Worm (Caenorhabditis elegans) whole organism, L2 larva: Measurements from ENCODE around the gene eri-9.

ENCODE experiments used
- C34F6.9 ChIP-seq: fragments of 150-350 bp; optimal IDR thresholded peaks from 2 replicates; lab custom pipeline; 2014; ENCODE audit warnings: missing biosample characterization, missing genetic modification characterization
- F13H6.1 ChIP-seq: sonication (generic microtip); optimal IDR thresholded peaks from 2 replicates; lab custom pipeline; 2016; ENCODE audit warnings: missing genetic modification characterization, missing compliant biosample characterization
- Y55F3AM.14 ChIP-seq: fragments of 200-800 bp; sonication (Bioruptor generic); optimal IDR thresholded peaks from 2 replicates; lab custom pipeline; 2018; ENCODE audit warnings: mild to moderate bottlenecking, missing genetic modification characterization, missing compliant biosample characterization
- ZK546.5 ChIP-seq: sonication (generic microtip); optimal IDR thresholded peaks from 2 replicates; lab custom pipeline; 2017; ENCODE audit warnings: missing biosample characterization, missing genetic modification characterization
- alr-1 ChIP-seq: fragments of 150-350 bp; optimal IDR thresholded peaks from 2 replicates; lab custom pipeline; 2014; ENCODE audit warnings: missing biosample characterization, missing genetic modification characterization
- aly-2 ChIP-seq: fragments of 150-350 bp; optimal IDR thresholded peaks from 2 replicates; lab custom pipeline; 2014; ENCODE audit warnings: missing biosample characterization, missing genetic modification characterization
- blmp-1 ChIP-seq: sonication (generic microtip); optimal IDR thresholded peaks from 2 replicates; lab custom pipeline; 2017; ENCODE audit warnings: missing genetic modification characterization, mild to moderate bottlenecking, missing compliant biosample characterization, antibody characterized with exemption, moderate library complexity; ENCODE audit not compliant: insufficient read depth
- ceh-16 ChIP-seq: fragments of 150-350 bp; optimal IDR thresholded peaks from 2 replicates; lab custom pipeline; 2014; ENCODE audit warnings: missing biosample characterization, missing genetic modification characterization
- ceh-82 ChIP-seq: fragments of 150-350 bp; optimal IDR thresholded peaks from 2 replicates; lab custom pipeline; 2014; ENCODE audit warnings: missing biosample characterization, missing genetic modification characterization
- dmd-4 ChIP-seq: sonication (generic microtip); optimal IDR thresholded peaks from 2 replicates; lab custom pipeline; 2017; ENCODE audit warnings: missing biosample characterization, missing genetic modification characterization
- elt-1 ChIP-seq: fragments of 150-350 bp; optimal IDR thresholded peaks from 2 replicates; lab custom pipeline; 2014; ENCODE audit warnings: missing biosample characterization, missing genetic modification characterization
- elt-3 ChIP-seq: sonication (generic microtip); optimal IDR thresholded peaks from 2 replicates; lab custom pipeline; 2017; ENCODE audit warnings: missing biosample characterization, missing genetic modification characterization
- fos-1 ChIP-seq: fragments of 150-350 bp; optimal IDR thresholded peaks from 2 replicates; lab custom pipeline; 2014; ENCODE audit warnings: missing biosample characterization, missing genetic modification characterization
- gmeb-1 ChIP-seq: fragments of 150-350 bp; optimal IDR thresholded peaks from 2 replicates; lab custom pipeline; 2014; ENCODE audit warnings: missing biosample characterization, missing genetic modification characterization
- lin-11 ChIP-seq: fragments of 150-350 bp; sonication (generic microtip); optimal IDR thresholded peaks from 2 replicates; lab custom pipeline; 2014; ENCODE audit warnings: missing biosample characterization, missing genetic modification characterization, inconsistent platforms, mixed read lengths
- lin-13 ChIP-seq: fragments of 150-350 bp; optimal IDR thresholded peaks from 2 replicates; lab custom pipeline; 2014; ENCODE audit warnings: missing biosample characterization, missing genetic modification reagents, missing genetic modification characterization
- lin-39 ChIP-seq: fragments of 150-350 bp; optimal IDR thresholded peaks from 2 replicates; lab custom pipeline; 2014; ENCODE audit warnings: missing biosample characterization, missing genetic modification reagents, missing genetic modification characterization
- lsy-2 ChIP-seq, 2 experiments: fragments of 150-350 bp in 1 of 2; sonication (generic microtip) in 1 of 2; optimal IDR thresholded peaks; 2 replicates each; lab custom pipeline; 2014 to 2017; ENCODE audit warnings: missing biosample characterization in 2 of 2, missing genetic modification characterization in 2 of 2
- mdl-1 ChIP-seq, 2 experiments: fragments of 150-350 bp in 1 of 2; sonication (generic microtip) in 1 of 2; optimal IDR thresholded peaks; 2 replicates each; lab custom pipeline; 2017; ENCODE audit warnings: missing biosample characterization in 2 of 2, missing genetic modification characterization in 2 of 2
- nhr-11 ChIP-seq: fragments of 150-350 bp; optimal IDR thresholded peaks from 2 replicates; lab custom pipeline; 2014; ENCODE audit warnings: missing biosample characterization, missing genetic modification characterization
- nhr-12 ChIP-seq: fragments of 150-350 bp; optimal IDR thresholded peaks from 2 replicates; lab custom pipeline; 2014; ENCODE audit warnings: missing biosample characterization, missing genetic modification characterization
- nhr-129 ChIP-seq: fragments of 150-350 bp; optimal IDR thresholded peaks from 2 replicates; lab custom pipeline; 2014; ENCODE audit warnings: missing biosample characterization, missing genetic modification characterization
- nhr-21 ChIP-seq: fragments of 150-350 bp; optimal IDR thresholded peaks from 2 replicates; lab custom pipeline; 2014; ENCODE audit warnings: missing biosample characterization, missing genetic modification characterization
- nhr-23 ChIP-seq: fragments of 150-350 bp; optimal IDR thresholded peaks from 2 replicates; lab custom pipeline; 2014; ENCODE audit warnings: missing biosample characterization, missing genetic modification reagents, missing genetic modification characterization
- nhr-237 ChIP-seq: fragments of 150-350 bp; optimal IDR thresholded peaks from 2 replicates; lab custom pipeline; 2014; ENCODE audit warnings: missing biosample characterization, missing genetic modification characterization
- nhr-25 ChIP-seq: fragments of 150-350 bp; sonication (generic microtip); optimal IDR thresholded peaks from 3 replicates; lab custom pipeline; 2014; ENCODE audit warnings: missing biosample characterization, missing genetic modification characterization
- nhr-6 ChIP-seq: fragments of 150-350 bp; optimal IDR thresholded peaks from 2 replicates; lab custom pipeline; 2014; ENCODE audit warnings: missing biosample characterization, missing genetic modification characterization
- nhr-77 ChIP-seq: fragments of 150-350 bp; optimal IDR thresholded peaks from 2 replicates; lab custom pipeline; 2014; ENCODE audit warnings: missing biosample characterization, missing genetic modification characterization
- peb-1 ChIP-seq: fragments of 150-350 bp; optimal IDR thresholded peaks from 2 replicates; lab custom pipeline; 2014; ENCODE audit warnings: missing biosample characterization, missing genetic modification characterization
- sem-4 ChIP-seq: fragments of 150-350 bp; optimal IDR thresholded peaks from 2 replicates; lab custom pipeline; 2014; ENCODE audit warnings: missing biosample characterization, missing genetic modification reagents, missing genetic modification characterization
- sma-3 ChIP-seq: sonication (generic microtip); optimal IDR thresholded peaks from 2 replicates; lab custom pipeline; 2016; ENCODE audit warnings: missing genetic modification reagents, missing genetic modification characterization, missing compliant biosample characterization
- sma-9 ChIP-seq, 2 experiments: fragments of 150-350 bp in 1 of 2; sonication (generic microtip) in 1 of 2; optimal IDR thresholded peaks; 2 replicates each; lab custom pipeline; 2014 to 2016; ENCODE audit warnings: missing genetic modification characterization in 2 of 2, mild to moderate bottlenecking in 1 of 2, missing biosample characterization in 1 of 2, missing compliant biosample characterization in 1 of 2, missing genetic modification reagents in 1 of 2, moderate library complexity in 1 of 2
- snpc-4 ChIP-seq: fragments of 150-350 bp; optimal IDR thresholded peaks from 2 replicates; lab custom pipeline; 2014; ENCODE audit warnings: missing biosample characterization, missing genetic modification characterization
- unc-39 ChIP-seq: fragments of 150-350 bp; optimal IDR thresholded peaks from 2 replicates; lab custom pipeline; 2014; ENCODE audit warnings: missing biosample characterization, missing genetic modification characterization
- unc-55 ChIP-seq: fragments of 150-350 bp; sonication (generic microtip); optimal IDR thresholded peaks from 3 replicates; lab custom pipeline; 2014; ENCODE audit warnings: missing biosample characterization, missing genetic modification reagents, missing genetic modification characterization
- unc-62 ChIP-seq: fragments of 150-350 bp; optimal IDR thresholded peaks from 2 replicates; lab custom pipeline; 2014; ENCODE audit warnings: missing biosample characterization, missing genetic modification reagents, missing genetic modification characterization
- zag-1 ChIP-seq: fragments of 150-350 bp; optimal IDR thresholded peaks from 2 replicates; lab custom pipeline; 2014; ENCODE audit warnings: missing biosample characterization, missing genetic modification characterization
- ztf-1 ChIP-seq: fragments of 200-800 bp; sonication (Bioruptor generic); conservative IDR thresholded peaks from 2 replicates; pipeline ENCODE4 v1.3.6; 2022; ENCODE audit warnings: missing genetic modification characterization, missing compliant biosample characterization
- ztf-11 ChIP-seq: sonication (generic microtip); optimal IDR thresholded peaks from 2 replicates; lab custom pipeline; 2017; ENCODE audit warnings: missing biosample characterization, missing genetic modification characterization

Gene eri-9

ce11 chrIII:4934896-4935628 lies 2.8 kb downstream of the eri-9 start, which contains the start of gene mrps-18C:
Gene mrps-18C (plus strand): TSS chrIII:4935578.
- TF ChIP-seq C34F6.9 (tag; lab: Kevin White, UChicago) (peak; percentile 44), gmeb-1 (tag; lab: Kevin White, UChicago) (peak; percentile 50), unc-55 (peak; percentile 52), elt-3 (no peak), ceh-16 (tag; lab: Kevin White, UChicago) (no peak), ztf-1 (GFP tag; lab: Robert Waterston, UW) (no peak), lsy-2 (tag; optimal IDR thresholded peaks at IDR 0.05; lab: Kevin White, UChicago) (peak in 1 of 2 experiments; percentile 53)

- no peak for TF ChIP-seq sem-4 (tag; lab: Kevin White, UChicago)
- TF ChIP-seq unc-62 (GFP tag; lab: Kevin White, UChicago), result no peak
- no peak for TF ChIP-seq ceh-82
Observed at ce11 chrIII:4937022-4937421, 4.8 kb downstream of the eri-9 start, which contains the start of gene fsn-1. Gene fsn-1 (plus strand): TSS chrIII:4937322.

ce11 chrIII:4939267-4939666 lies 7.0 kb downstream of the eri-9 start, which contains the start of gene rpb-2:
Gene rpb-2 (plus strand): TSS chrIII:4939567.
- TF ChIP-seq peb-1 (tag; lab: Kevin White, UChicago) (no peak), nhr-129 (tag; lab: Kevin White, UChicago) (no peak), snpc-4 (tag; lab: Kevin White, UChicago) (no peak), ztf-11 (tag; lab: Kevin White, UChicago) (no peak), mdl-1 (tag; optimal IDR thresholded peaks at IDR 0.05; lab: Kevin White, UChicago) (no peak), blmp-1 (tag; lab: Kevin White, UChicago) (no peak), elt-1 (no peak), C34F6.9 (tag; lab: Kevin White, UChicago) (no peak), unc-39 (tag; lab: Kevin White, UChicago) (no peak), nhr-25 (tag; lab: Kevin White, UChicago) (no peak), unc-62 (GFP tag; lab: Kevin White, UChicago) (no peak), sma-3 (GFP tag; lab: Kevin White, UChicago) (no peak), lsy-2 (tag; optimal IDR thresholded peaks at IDR 0.05; lab: Kevin White, UChicago) (no peak)
- TF ChIP-seq, all 48 proteins: peak for 0

ce11 chrIII:4944213-4944612 lies 12.0 kb downstream of the eri-9 start, which contains the start of gene ntl-9:
Gene ntl-9 (plus strand): TSS chrIII:4944513.
- no peak for TF ChIP-seq nhr-6
- TF ChIP-seq blmp-1 (tag; lab: Kevin White, UChicago), result no peak
- TF ChIP-seq aly-2 (tag; lab: Kevin White, UChicago), result no peak
- no peak for TF ChIP-seq nhr-12 (tag; lab: Kevin White, UChicago)
- TF ChIP-seq sem-4 (tag; lab: Kevin White, UChicago), result no peak
- no peak for TF ChIP-seq elt-3
- TF ChIP-seq nhr-23 (tag; lab: Kevin White, UChicago), result no peak
- no peak for TF ChIP-seq lin-39
- TF ChIP-seq ZK546.5 (tag; lab: Kevin White, UChicago), result no peak

ce11 chrIII:4947352-4947751 lies 15.1 kb downstream of the eri-9 start:
- peak; percentile 27 for TF ChIP-seq lin-11
- TF ChIP-seq unc-55, result peak; percentile 6
- no peak for TF ChIP-seq elt-3
- peak; percentile 35 for TF ChIP-seq lin-39
- peak; percentile 29 for TF ChIP-seq F13H6.1 (tag; lab: Kevin White, UChicago)
- TF ChIP-seq zag-1, result no peak
- TF ChIP-seq nhr-12 (tag; lab: Kevin White, UChicago), result no peak
- TF ChIP-seq sem-4 (tag; lab: Kevin White, UChicago), result no peak
- TF ChIP-seq, all 48 proteins: peak for 4

ce11 chrIII:4948631-4949030 lies 16.4 kb downstream of the eri-9 start:
- no peak for TF ChIP-seq nhr-25 (tag; lab: Kevin White, UChicago)
- no peak for TF ChIP-seq gmeb-1 (tag; lab: Kevin White, UChicago)
- TF ChIP-seq alr-1 (tag; lab: Kevin White, UChicago), result no peak
- TF ChIP-seq snpc-4 (tag; lab: Kevin White, UChicago), result no peak
- no peak for TF ChIP-seq dmd-4 (tag; lab: Kevin White, UChicago)
- no peak for TF ChIP-seq sma-9 (GFP tag; optimal IDR thresholded peaks at IDR 0.05; lab: Kevin White, UChicago)
- no peak for TF ChIP-seq sma-9 (tag; optimal IDR thresholded peaks at IDR 0.05; lab: Kevin White, UChicago)
- TF ChIP-seq ceh-16 (tag; lab: Kevin White, UChicago), result no peak
- no peak for TF ChIP-seq sma-3 (GFP tag; lab: Kevin White, UChicago)
- no peak for TF ChIP-seq nhr-237 (tag; lab: Kevin White, UChicago)
- no peak for TF ChIP-seq nhr-21
- no peak for TF ChIP-seq lin-11
- TF ChIP-seq nhr-77 (tag; lab: Kevin White, UChicago), result no peak
- TF ChIP-seq mdl-1 (tag; optimal IDR thresholded peaks at IDR 0.05; lab: Kevin White, UChicago), result no peak
- no peak for TF ChIP-seq unc-55
- no peak for TF ChIP-seq nhr-11 (tag; lab: Kevin White, UChicago)
- TF ChIP-seq ztf-11 (tag; lab: Kevin White, UChicago), result no peak
- TF ChIP-seq fos-1 (tag; lab: Kevin White, UChicago), result no peak
- TF ChIP-seq Y55F3AM.14 (GFP tag; lab: Kevin White, UChicago), result no peak
- TF ChIP-seq lin-13 (GFP tag; lab: Kevin White, UChicago), result no peak
- TF ChIP-seq blmp-1 (tag; lab: Kevin White, UChicago), result no peak
